Worm (Caenorhabditis elegans) whole organism, midembryonic: ENCODE measurements around the gene C07E3.3.
A peak's percentile ranks its signal among the peaks of the same experiment; 100 is the strongest.

Source experiments
- T22C8.4 ChIP-seq: fragments of 200-800 bp; sonication (Bioruptor generic); IDR thresholded peaks from 2 replicates; pipeline ENCODE4 v1.3.6; 2022; ENCODE audit warnings: missing genetic modification characterization, missing compliant biosample characterization
- cog-1 ChIP-seq: sonication (generic microtip); optimal IDR thresholded peaks from 2 replicates; lab custom pipeline; 2016; ENCODE audit warnings: missing genetic modification characterization, missing compliant biosample characterization
- flt-1 ChIP-seq: fragments of 200-800 bp; sonication (Bioruptor generic); IDR thresholded peaks from 2 replicates; pipeline ENCODE4 v1.3.6; 2022; ENCODE audit warnings: missing genetic modification characterization, missing compliant biosample characterization
- klf-2 ChIP-seq: fragments of 200-800 bp; sonication (Bioruptor generic); conservative IDR thresholded peaks from 2 replicates; pipeline ENCODE4 v1.3.6; 2022; ENCODE audit warnings: missing genetic modification reagents, missing genetic modification characterization, missing compliant biosample characterization
- med-1 ChIP-seq: sonication (generic microtip); optimal IDR thresholded peaks from 2 replicates; lab custom pipeline; 2017; ENCODE audit warnings: missing genetic modification characterization, mild to moderate bottlenecking, missing compliant biosample characterization, antibody characterized with exemption, missing genetic modification reagents; ENCODE audit not compliant: insufficient read depth
- ref-1 ChIP-seq: fragments of 200-800 bp; sonication (Bioruptor generic); conservative IDR thresholded peaks from 2 replicates; pipeline ENCODE4 v1.3.6; 2022; ENCODE audit warnings: missing genetic modification reagents, missing genetic modification characterization, missing compliant biosample characterization
- tab-1 ChIP-seq: fragments of 200-800 bp; sonication (Bioruptor generic); IDR thresholded peaks from 2 replicates; pipeline ENCODE4 v1.3.6; 2022; ENCODE audit warnings: missing genetic modification characterization, missing compliant biosample characterization
- ztf-23 ChIP-seq: fragments of 200-800 bp; sonication (Bioruptor generic); IDR thresholded peaks from 2 replicates; pipeline ENCODE4 v1.3.6; 2022; ENCODE audit warnings: missing genetic modification reagents, missing genetic modification characterization, missing compliant biosample characterization
- ztf-29 ChIP-seq: fragments of 200-800 bp; sonication (Bioruptor generic); IDR thresholded peaks from 2 replicates; pipeline ENCODE4 v1.3.6; 2022; ENCODE audit warnings: missing genetic modification reagents, missing genetic modification characterization, missing compliant biosample characterization

Gene C07E3.3

ce11 chrII:10370826-10371225, 13.5 kb upstream of the C07E3.3 start:
- TF ChIP-seq klf-2, result no peak
- no peak for TF ChIP-seq ref-1 (GFP tag; lab: Robert Waterston, UW)
- no peak for TF ChIP-seq ztf-29
- TF ChIP-seq ztf-23 (GFP tag; lab: Robert Waterston, UW), result no peak
- TF ChIP-seq med-1 (GFP tag; lab: Kevin White, UChicago), result no peak
- no peak for TF ChIP-seq T22C8.4 (GFP tag; lab: Robert Waterston, UW)
- no peak for TF ChIP-seq tab-1 (GFP tag; lab: Robert Waterston, UW)
- no peak for TF ChIP-seq cog-1 (tag; lab: Kevin White, UChicago)
- TF ChIP-seq flt-1, result no peak

ce11 chrII:10369547-10370028, 12.3 kb upstream of the C07E3.3 start, which contains the start of gene ceh-58:
ceh-58 (minus strand) TSS chrII:10369597.
- TF ChIP-seq tab-1 (GFP tag; lab: Robert Waterston, UW) (0 out of 2 replicates have a peak, but pooled peaks have one; percentile 18), T22C8.4 (GFP tag; lab: Robert Waterston, UW) (no peak), ref-1 (GFP tag; lab: Robert Waterston, UW) (no peak)

- no peak for TF ChIP-seq ztf-29
- TF ChIP-seq ref-1 (GFP tag; lab: Robert Waterston, UW), result no peak
- no peak for TF ChIP-seq klf-2
- TF ChIP-seq tab-1 (GFP tag; lab: Robert Waterston, UW), result no peak
- no peak for TF ChIP-seq med-1 (GFP tag; lab: Kevin White, UChicago)
- TF ChIP-seq cog-1 (tag; lab: Kevin White, UChicago), result no peak
- TF ChIP-seq ztf-23 (GFP tag; lab: Robert Waterston, UW), result no peak
- no peak for TF ChIP-seq T22C8.4 (GFP tag; lab: Robert Waterston, UW)
- TF ChIP-seq flt-1, result no peak
Observed at ce11 chrII:10367202-10367601, 9.9 kb upstream of the C07E3.3 start, which contains the start of gene ceh-57. ceh-57 (minus strand) TSS chrII:10367296.

- TF ChIP-seq flt-1, result no peak
- no peak for TF ChIP-seq cog-1 (tag; lab: Kevin White, UChicago)
- no peak for TF ChIP-seq ztf-23 (GFP tag; lab: Robert Waterston, UW)
- TF ChIP-seq ztf-29, result no peak
- no peak for TF ChIP-seq med-1 (GFP tag; lab: Kevin White, UChicago)
- no peak for TF ChIP-seq tab-1 (GFP tag; lab: Robert Waterston, UW)
- TF ChIP-seq T22C8.4 (GFP tag; lab: Robert Waterston, UW), result no peak
- TF ChIP-seq klf-2, result no peak
- no peak for TF ChIP-seq ref-1 (GFP tag; lab: Robert Waterston, UW)
Observed at ce11 chrII:10360487-10360886, 3.2 kb upstream of the C07E3.3 start, which contains the start of gene C07E3.4. C07E3.4 (plus strand) TSS chrII:10360787.

ce11 chrII:10351963-10352362, 5.4 kb downstream of the C07E3.3 start, which contains the start of gene C07E3.8:
C07E3.8 (plus strand) TSS chrII:10352263.
- TF ChIP-seq ref-1 (GFP tag; lab: Robert Waterston, UW) (no peak), tab-1 (GFP tag; lab: Robert Waterston, UW) (no peak), ztf-23 (GFP tag; lab: Robert Waterston, UW) (no peak), T22C8.4 (GFP tag; lab: Robert Waterston, UW) (no peak), klf-2 (no peak), ztf-29 (no peak), cog-1 (tag; lab: Kevin White, UChicago) (no peak), flt-1 (no peak), med-1 (GFP tag; lab: Kevin White, UChicago) (no peak)

ce11 chrII:10350487-10350886, 6.8 kb downstream of the C07E3.3 start, which contains the start of gene C07E3.9:
C07E3.9 (plus strand) TSS chrII:10350756.
- no peak for TF ChIP-seq cog-1 (tag; lab: Kevin White, UChicago)
- TF ChIP-seq ref-1 (GFP tag; lab: Robert Waterston, UW), result no peak
- no peak for TF ChIP-seq med-1 (GFP tag; lab: Kevin White, UChicago)
- no peak for TF ChIP-seq klf-2
- no peak for TF ChIP-seq T22C8.4 (GFP tag; lab: Robert Waterston, UW)
- no peak for TF ChIP-seq ztf-29
- TF ChIP-seq ztf-23 (GFP tag; lab: Robert Waterston, UW), result no peak
- no peak for TF ChIP-seq flt-1
- no peak for TF ChIP-seq tab-1 (GFP tag; lab: Robert Waterston, UW)

- no peak for TF ChIP-seq ref-1 (GFP tag; lab: Robert Waterston, UW)
- no peak for TF ChIP-seq cog-1 (tag; lab: Kevin White, UChicago)
- no peak for TF ChIP-seq klf-2
- TF ChIP-seq tab-1 (GFP tag; lab: Robert Waterston, UW), result no peak
- no peak for TF ChIP-seq ztf-29
- no peak for TF ChIP-seq med-1 (GFP tag; lab: Kevin White, UChicago)
- TF ChIP-seq flt-1, result no peak
- no peak for TF ChIP-seq ztf-23 (GFP tag; lab: Robert Waterston, UW)
- TF ChIP-seq T22C8.4 (GFP tag; lab: Robert Waterston, UW), result no peak
Observed at ce11 chrII:10349915-10350314, 7.4 kb downstream of the C07E3.3 start, which contains the start of gene stip-1. stip-1 (minus strand) TSS chrII:10350012.

ce11 chrII:10346075-10346474, 11.2 kb downstream of the C07E3.3 start, which contains the start of gene C07E3.10:
C07E3.10 (plus strand) TSS chrII:10346375.
- TF ChIP-seq med-1 (GFP tag; lab: Kevin White, UChicago), result no peak
- TF ChIP-seq flt-1, result peak; percentile 10; the same call in 1 of the 2 replicates

- no peak for TF ChIP-seq ztf-23 (GFP tag; lab: Robert Waterston, UW)
- no peak for TF ChIP-seq klf-2
- no peak for TF ChIP-seq flt-1
- TF ChIP-seq T22C8.4 (GFP tag; lab: Robert Waterston, UW), result no peak
- no peak for TF ChIP-seq ref-1 (GFP tag; lab: Robert Waterston, UW)
- TF ChIP-seq tab-1 (GFP tag; lab: Robert Waterston, UW), result no peak
- no peak for TF ChIP-seq ztf-29
- TF ChIP-seq med-1 (GFP tag; lab: Kevin White, UChicago), result no peak
- TF ChIP-seq cog-1 (tag; lab: Kevin White, UChicago), result no peak
Observed at ce11 chrII:10345012-10345411, 12.3 kb downstream of the C07E3.3 start, which contains the start of gene pro-2. pro-2 (minus strand) TSS chrII:10345112.
